Fruit fly (Drosophila melanogaster): Measurements from ENCODE around the gene Ilp2.

Ilp2 gene

dm6 chr3L:9838534-9838933, 39.0 kb downstream of the Ilp2 start, which contains the start of gene Cdk8:
Gene Cdk8, minus strand, starts transcription at chr3L:9838670.
- peak; percentile 0 for TF ChIP-seq CG7101 (tag; optimal IDR thresholded peaks at IDR 0.05)
- TF ChIP-seq bab1 (GFP tag; optimal IDR thresholded peaks at IDR 0.05), result peak; percentile 24
- TF ChIP-seq CG12768 (GFP tag; optimal IDR thresholded peaks at IDR 0.05), result no peak
- TF ChIP-seq CG14711 (tag; optimal IDR thresholded peaks at IDR 0.05), result peak; percentile 42
- TF ChIP-seq Mnt (GFP tag; optimal IDR thresholded peaks at IDR 0.05), result peak; percentile 8
- TF ChIP-seq CG11617 (GFP tag; optimal IDR thresholded peaks at IDR 0.05), result no peak
- TF ChIP-seq cic (GFP tag; optimal IDR thresholded peaks at IDR 0.05), result no peak
- peak; percentile 5 for TF ChIP-seq CG33017 (tag; optimal IDR thresholded peaks at IDR 0.05)
- TF ChIP-seq kay (GFP tag; ENCODE audit: borderline replicate concordance), result peak; percentile 7

DNA sequence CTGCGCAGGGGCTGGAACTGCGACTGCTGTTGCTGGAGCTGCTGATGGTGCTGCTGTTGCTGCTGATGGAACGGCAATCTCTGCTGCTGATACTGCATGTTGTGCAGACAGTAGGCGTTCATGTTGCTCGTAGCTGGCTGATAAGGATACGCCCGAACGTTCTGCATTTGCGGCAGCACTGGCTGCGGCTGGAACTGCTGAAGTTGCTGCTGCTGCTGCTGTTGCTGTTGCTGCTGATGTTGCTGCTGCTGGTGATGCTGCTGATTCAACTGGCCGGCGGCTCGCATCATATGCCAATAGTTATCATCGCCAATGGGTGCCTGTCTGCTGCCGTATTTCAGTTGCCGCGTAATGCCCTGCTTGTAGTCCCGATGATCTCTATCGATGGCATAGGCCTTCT, 41.2 kb downstream of the Ilp2 start:
- TF ChIP-seq CG12768 (GFP tag; optimal IDR thresholded peaks at IDR 0.05), result no peak
- no peak for TF ChIP-seq Crg-1 (GFP tag; optimal IDR thresholded peaks at IDR 0.05)
- no peak for TF ChIP-seq CG14711 (tag; optimal IDR thresholded peaks at IDR 0.05)
- TF ChIP-seq cnc (optimal IDR thresholded peaks at IDR 0.05), result no peak
- no peak for TF ChIP-seq CG7045 (GFP tag; optimal IDR thresholded peaks at IDR 0.05)
- TF ChIP-seq pad (GFP tag; optimal IDR thresholded peaks at IDR 0.05), result no peak
- TF ChIP-seq CG1620 (GFP tag; optimal IDR thresholded peaks at IDR 0.05), result no peak
- no peak for TF ChIP-seq kay (GFP tag; ENCODE audit: borderline replicate concordance)
- TF ChIP-seq CG11617 (GFP tag; optimal IDR thresholded peaks at IDR 0.05), result no peak
- TF ChIP-seq bab1 (GFP tag; optimal IDR thresholded peaks at IDR 0.05), result no peak
- no peak for TF ChIP-seq CG7101 (tag; optimal IDR thresholded peaks at IDR 0.05)
- no peak for TF ChIP-seq cic (GFP tag; optimal IDR thresholded peaks at IDR 0.05)
- no peak for TF ChIP-seq CG5204 (GFP tag; optimal IDR thresholded peaks at IDR 0.05)
- no peak for TF ChIP-seq CG33017 (tag; optimal IDR thresholded peaks at IDR 0.05)
- no peak for TF ChIP-seq Mnt (GFP tag; optimal IDR thresholded peaks at IDR 0.05)
- no peak for TF ChIP-seq Clk (GFP tag; optimal IDR thresholded peaks at IDR 0.05)

DNA sequence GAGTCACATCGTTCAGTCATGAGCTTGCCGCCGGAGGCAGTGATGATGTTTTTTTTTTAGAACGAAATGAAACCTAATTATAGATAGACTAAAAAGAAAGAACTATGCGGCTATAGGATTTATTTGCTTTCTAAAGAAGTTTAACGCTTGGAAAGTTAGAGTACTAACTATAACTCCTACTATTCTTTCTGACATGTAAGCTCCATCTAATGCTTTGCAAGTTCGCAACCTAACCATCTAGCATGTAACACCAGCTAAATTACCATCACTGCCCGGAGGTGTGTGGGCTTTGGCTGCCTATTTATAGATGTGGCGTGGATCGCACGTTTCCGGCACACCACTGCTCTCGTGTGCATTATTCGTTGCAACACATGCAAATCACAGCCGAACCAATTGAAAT, 42.5 kb downstream of the Ilp2 start:
- no peak for TF ChIP-seq CG12768 (GFP tag; optimal IDR thresholded peaks at IDR 0.05)
- TF ChIP-seq kay (GFP tag; ENCODE audit: borderline replicate concordance), result no peak
- TF ChIP-seq CG7101 (tag; optimal IDR thresholded peaks at IDR 0.05), result no peak
- no peak for TF ChIP-seq pad (GFP tag; optimal IDR thresholded peaks at IDR 0.05)
- TF ChIP-seq CG11617 (GFP tag; optimal IDR thresholded peaks at IDR 0.05), result no peak
- no peak for TF ChIP-seq Clk (GFP tag; optimal IDR thresholded peaks at IDR 0.05)

dm6 chr3L:9845980-9846538, 46.6 kb downstream of the Ilp2 start:
- no peak for TF ChIP-seq CG14711 (tag; optimal IDR thresholded peaks at IDR 0.05)
- TF ChIP-seq cnc (optimal IDR thresholded peaks at IDR 0.05), result no peak
- TF ChIP-seq Mnt (GFP tag; optimal IDR thresholded peaks at IDR 0.05), result no peak
- peak; percentile 84 for TF ChIP-seq cic (GFP tag; optimal IDR thresholded peaks at IDR 0.05)
- TF ChIP-seq tj (GFP tag; optimal IDR thresholded peaks at IDR 0.05), result no peak

- TF ChIP-seq bab1 (GFP tag; optimal IDR thresholded peaks at IDR 0.05) (no peak), CG7101 (tag; optimal IDR thresholded peaks at IDR 0.05) (no peak), Mnt (GFP tag; optimal IDR thresholded peaks at IDR 0.05) (peak; percentile 36), cic (GFP tag; optimal IDR thresholded peaks at IDR 0.05) (peak; percentile 99)
Measured at dm6 chr3L:9846577-9847342, 47.3 kb downstream of the Ilp2 start.

DNA sequence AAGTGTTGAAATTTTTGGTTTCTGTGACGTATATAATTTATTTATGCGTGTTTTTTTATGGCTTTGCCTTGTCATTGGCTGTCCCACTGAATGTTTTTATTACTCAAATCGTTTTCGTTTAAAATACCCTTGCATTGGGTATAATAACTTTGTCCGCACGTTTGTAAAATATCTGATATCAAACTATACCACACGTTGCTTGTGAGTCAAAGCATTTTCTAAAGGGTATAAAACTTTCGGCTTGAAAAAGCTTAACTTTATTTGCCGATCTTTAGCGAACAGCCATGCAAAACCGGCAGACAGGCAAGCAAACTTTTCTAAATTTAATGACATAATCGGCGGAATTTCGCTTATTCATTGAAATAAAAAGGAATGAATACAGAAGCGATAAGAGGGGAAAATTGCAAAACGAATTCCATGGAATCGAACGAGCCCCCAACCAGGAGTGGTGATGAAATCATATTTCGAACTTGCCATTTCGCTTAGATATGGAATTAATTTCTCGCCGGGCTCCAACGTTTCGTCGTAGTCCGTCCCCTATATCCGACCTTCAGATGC, 48.0 kb downstream of the Ilp2 start:
- TF ChIP-seq bab1 (GFP tag; optimal IDR thresholded peaks at IDR 0.05), result no peak
- TF ChIP-seq CG14711 (tag; optimal IDR thresholded peaks at IDR 0.05), result peak; percentile 24
- no peak for TF ChIP-seq CG7045 (GFP tag; optimal IDR thresholded peaks at IDR 0.05)
- TF ChIP-seq cic (GFP tag; optimal IDR thresholded peaks at IDR 0.05), result no peak
- TF ChIP-seq CG5204 (GFP tag; optimal IDR thresholded peaks at IDR 0.05), result no peak
- no peak for TF ChIP-seq CG12768 (GFP tag; optimal IDR thresholded peaks at IDR 0.05)
- TF ChIP-seq CG7101 (tag; optimal IDR thresholded peaks at IDR 0.05), result no peak
- no peak for TF ChIP-seq kay (GFP tag; ENCODE audit: borderline replicate concordance)
- TF ChIP-seq toe (GFP tag; optimal IDR thresholded peaks at IDR 0.05), result no peak
- no peak for TF ChIP-seq CG11617 (GFP tag; optimal IDR thresholded peaks at IDR 0.05)
- TF ChIP-seq tj (GFP tag; optimal IDR thresholded peaks at IDR 0.05), result peak; percentile 87
- no peak for TF ChIP-seq CG1620 (GFP tag; optimal IDR thresholded peaks at IDR 0.05)
- TF ChIP-seq Mnt (GFP tag; optimal IDR thresholded peaks at IDR 0.05), result no peak
- TF ChIP-seq pad (GFP tag; optimal IDR thresholded peaks at IDR 0.05), result no peak
- TF ChIP-seq ovo (GFP tag; optimal IDR thresholded peaks at IDR 0.05), result no peak
- TF ChIP-seq CG33017 (tag; optimal IDR thresholded peaks at IDR 0.05), result no peak
- no peak for TF ChIP-seq Clk (GFP tag; optimal IDR thresholded peaks at IDR 0.05)
- no peak for TF ChIP-seq Hr96 (GFP tag; optimal IDR thresholded peaks at IDR 0.05)

dm6 chr3L:9848744-9849143, 49.2 kb downstream of the Ilp2 start:
- no peak for TF ChIP-seq pad (GFP tag; optimal IDR thresholded peaks at IDR 0.05)
- no peak for TF ChIP-seq Crg-1 (GFP tag; optimal IDR thresholded peaks at IDR 0.05)
- TF ChIP-seq cic (GFP tag; optimal IDR thresholded peaks at IDR 0.05), result no peak
- TF ChIP-seq tj (GFP tag; optimal IDR thresholded peaks at IDR 0.05), result peak; percentile 42

All from whole organism, adult.